Fruit fly (Drosophila melanogaster): Measurements from ENCODE around the gene CG33270.

The CG33270 gene

DNA sequence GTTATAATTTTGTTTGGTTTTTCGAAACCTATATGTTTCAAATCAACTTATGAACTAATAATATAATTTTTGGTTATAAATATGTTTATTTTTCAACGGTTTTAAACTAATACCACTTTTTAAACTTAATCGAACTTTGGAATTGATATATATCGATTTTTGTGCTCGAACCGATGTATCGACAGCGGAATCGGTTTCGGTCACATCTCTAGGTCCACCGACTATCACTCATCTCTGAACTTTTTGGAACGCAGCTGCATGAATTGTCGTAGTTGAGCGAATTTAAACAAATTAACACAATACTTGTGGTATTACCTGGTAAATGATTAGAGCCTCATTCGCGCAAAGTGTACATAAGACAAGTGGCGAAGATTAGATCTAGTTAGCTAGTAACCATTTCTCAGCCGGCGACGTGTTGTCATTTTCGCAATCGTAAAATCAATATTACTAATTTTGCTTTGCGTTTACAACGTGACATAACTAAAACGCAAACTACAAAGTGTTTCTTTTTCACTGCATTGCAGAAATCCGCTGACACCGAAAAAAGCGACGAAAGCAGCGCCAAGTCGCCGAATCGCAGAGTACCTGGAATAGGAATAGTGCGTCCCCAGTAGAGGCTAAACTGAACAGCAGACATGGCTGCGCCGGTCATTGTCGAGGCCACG is 49.5 kb upstream of the CG33270 start, which contains the start of gene Apt1 (continued):
- TF ChIP-seq CG33213 (GFP tag; optimal IDR thresholded peaks at IDR 0.05) (no peak), Rfx (GFP tag; IDR thresholded peaks at IDR 0.05) (no peak; the same call in 1 of the 2 replicates), CG13123 (GFP tag; optimal IDR thresholded peaks at IDR 0.05) (no peak), chm (GFP tag; IDR thresholded peaks at IDR 0.05) (no peak), CG4328 (GFP tag; optimal IDR thresholded peaks at IDR 0.05) (no peak), seq (GFP tag; IDR thresholded peaks at IDR 0.05) (no peak), CG12744 (GFP tag; optimal IDR thresholded peaks at IDR 0.05) (no peak), Rx (GFP tag; IDR thresholded peaks at IDR 0.05) (no peak), CG12769 (tag; optimal IDR thresholded peaks at IDR 0.05) (no peak), HLH3B (GFP tag; IDR thresholded peaks at IDR 0.05) (no peak), CG16813 (GFP tag; IDR thresholded peaks at IDR 0.05; ENCODE audit: partially characterized antibody) (peak; percentile 92), Oli (tag; optimal IDR thresholded peaks at IDR 0.05) (no peak), CoRest (tag; optimal IDR thresholded peaks at IDR 0.05) (no peak), CkIIα-i1 (GFP tag; IDR thresholded peaks at IDR 0.05) (no peak), Myb (GFP tag; optimal IDR thresholded peaks at IDR 0.05) (peak; percentile 90), pnt (GFP tag; optimal IDR thresholded peaks at IDR 0.05) (no peak), phol (tag; optimal IDR thresholded peaks at IDR 0.05) (peak; percentile 21), Dek (tag; optimal IDR thresholded peaks at IDR 0.05) (no peak), NC2β (GFP tag; optimal IDR thresholded peaks at IDR 0.05) (no peak), CG6854 (GFP tag; optimal IDR thresholded peaks at IDR 0.05) (no peak), fru (optimal IDR thresholded peaks at IDR 0.05) (no peak), abd-A (tag; optimal IDR thresholded peaks at IDR 0.05) (no peak), tna (GFP tag; IDR thresholded peaks at IDR 0.05; ENCODE audit: partially characterized antibody) (peak; percentile 95), CG7271 (tag; optimal IDR thresholded peaks at IDR 0.05) (peak; percentile 1), Side (GFP tag; optimal IDR thresholded peaks at IDR 0.05) (no peak), CG7786 (GFP tag; optimal IDR thresholded peaks at IDR 0.05) (no peak), nerfin-2 (GFP tag; IDR thresholded peaks at IDR 0.05; ENCODE audit: partially characterized antibody) (peak; percentile 82), CG8290 (GFP tag; optimal IDR thresholded peaks at IDR 0.05) (no peak), CG8290 (tag; optimal IDR thresholded peaks at IDR 0.05) (peak in 1 of 2 experiments; percentile 43), CG34422 (GFP tag; IDR thresholded peaks at IDR 0.05) (no peak; the same call in 2 of the 3 replicates), zf30C (GFP tag; optimal IDR thresholded peaks at IDR 0.05) (no peak)

DNA sequence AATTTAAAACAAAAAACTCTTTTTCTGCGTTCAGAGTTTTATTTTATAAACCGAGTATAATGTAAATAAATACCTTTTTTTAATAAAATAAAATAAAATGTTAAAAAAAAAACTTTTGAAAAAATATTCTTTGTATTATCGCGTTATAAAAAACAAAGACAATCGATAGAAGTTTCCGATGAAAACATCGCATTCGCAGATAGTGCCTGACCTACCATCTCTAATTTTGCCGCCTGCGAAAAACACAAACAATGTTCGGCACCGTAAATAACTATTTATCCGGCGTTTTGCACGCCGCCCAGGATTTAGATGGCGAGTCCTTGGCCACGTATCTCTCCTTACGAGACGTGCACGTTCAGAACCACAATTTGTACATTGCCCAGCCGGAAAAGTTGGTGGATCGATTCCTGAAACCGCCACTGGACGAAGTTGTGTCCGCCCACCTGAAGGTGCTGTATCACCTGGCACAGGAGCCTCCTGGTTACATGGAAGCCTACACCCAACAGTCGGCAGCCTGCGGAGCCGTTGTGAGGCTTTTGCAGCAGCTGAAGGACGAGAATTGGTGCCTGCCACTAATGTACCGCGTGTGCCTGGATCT is 47.9 kb upstream of the CG33270 start, which contains the start of gene PCID2:
PCID2 (plus strand) TSS at position 213 of the 598 bp plus-strand sequence.
- TF ChIP-seq chinmo (GFP tag; IDR thresholded peaks at IDR 0.05; ENCODE audit: partially characterized antibody) (0 out of 4 replicates have a peak, but pooled peaks have one; percentile 71), Myb (GFP tag; optimal IDR thresholded peaks at IDR 0.05) (peak; percentile 14), klu (GFP tag; IDR thresholded peaks at IDR 0.05) (no peak), az2 (GFP tag; optimal IDR thresholded peaks at IDR 0.05) (no peak), hb (GFP tag; IDR thresholded peaks at IDR 0.05; ENCODE audit: partially characterized antibody) (peak; percentile 69), stwl (tag; optimal IDR thresholded peaks at IDR 0.05) (peak; percentile 68), inv (GFP tag; IDR thresholded peaks at IDR 0.05; ENCODE audit: partially characterized antibody) (peak; percentile 64), Scr (GFP tag; IDR thresholded peaks at IDR 0.05; ENCODE audit: partially characterized antibody) (peak; percentile 83), amos (GFP tag; IDR thresholded peaks at IDR 0.05; ENCODE audit: partially characterized antibody) (peak; percentile 83), row (GFP tag; IDR thresholded peaks at IDR 0.05) (peak; percentile 33; the same call in 1 of the 3 replicates), Bgb (GFP tag; IDR thresholded peaks at IDR 0.05; ENCODE audit: partially characterized antibody) (peak; percentile 74), sna (GFP tag; IDR thresholded peaks at IDR 0.05; ENCODE audit: partially characterized antibody) (peak; percentile 80), CG15073 (GFP tag; optimal IDR thresholded peaks at IDR 0.05) (no peak), Antp (GFP tag; optimal IDR thresholded peaks at IDR 0.05) (no peak), CG14860 (GFP tag; IDR thresholded peaks at IDR 0.05; ENCODE audit: partially characterized antibody) (peak; percentile 60; the same call in 2 of the 3 replicates), pzg (GFP tag; optimal IDR thresholded peaks at IDR 0.05) (peak; percentile 28), dpn (GFP tag; optimal IDR thresholded peaks at IDR 0.05) (no peak), sens (GFP tag) (peak; percentile 28), dm (GFP tag; optimal IDR thresholded peaks at IDR 0.05) (no peak), CG10267 (tag; optimal IDR thresholded peaks at IDR 0.05) (no peak)

Measured in whole organism, embryonic.